Fruit fly (Drosophila melanogaster): ENCODE data around the gene Fst.
A peak's percentile ranks its signal among the peaks of the same experiment; 100 is the strongest.
"Not testable (repeated sequence)": the region's sequence is repeated elsewhere in the genome, so short reads cannot be mapped to it uniquely, and the experiment has no call there.

The Fst gene

dm6 chr3R:9646104-9646707 lies at the start of gene Fst:
Gene Fst, minus strand, starts transcription at chr3R:9646154.
- TF ChIP-seq pad (GFP tag; optimal IDR thresholded peaks at IDR 0.05) (no peak), toe (GFP tag; optimal IDR thresholded peaks at IDR 0.05) (no peak), Crg-1 (GFP tag; optimal IDR thresholded peaks at IDR 0.05) (no peak), kay (GFP tag; ENCODE audit: borderline replicate concordance) (peak; percentile 85), CG11617 (GFP tag; optimal IDR thresholded peaks at IDR 0.05) (no peak), Mnt (GFP tag; optimal IDR thresholded peaks at IDR 0.05) (no peak), cic (GFP tag; optimal IDR thresholded peaks at IDR 0.05) (peak; percentile 4), ovo (GFP tag; optimal IDR thresholded peaks at IDR 0.05) (no peak)

dm6 chr3R:9694999-9695398 lies 49.0 kb upstream of the Fst start:
- TF ChIP-seq CG5204 (GFP tag; optimal IDR thresholded peaks at IDR 0.05) (no peak), pad (GFP tag; optimal IDR thresholded peaks at IDR 0.05) (no peak), toe (GFP tag; optimal IDR thresholded peaks at IDR 0.05) (no peak), cic (GFP tag; optimal IDR thresholded peaks at IDR 0.05) (no peak), Hr96 (GFP tag; optimal IDR thresholded peaks at IDR 0.05) (no peak), cnc (optimal IDR thresholded peaks at IDR 0.05) (no peak), Clk (GFP tag; optimal IDR thresholded peaks at IDR 0.05) (no peak), bab1 (GFP tag; optimal IDR thresholded peaks at IDR 0.05) (no peak), CG11617 (GFP tag; optimal IDR thresholded peaks at IDR 0.05) (no peak), kay (GFP tag; ENCODE audit: borderline replicate concordance) (no peak), ovo (GFP tag; optimal IDR thresholded peaks at IDR 0.05) (no peak), CG1620 (GFP tag; optimal IDR thresholded peaks at IDR 0.05) (no peak), CG7101 (tag; optimal IDR thresholded peaks at IDR 0.05) (no peak), Crg-1 (GFP tag; optimal IDR thresholded peaks at IDR 0.05) (no peak), Mnt (GFP tag; optimal IDR thresholded peaks at IDR 0.05) (no peak), tj (GFP tag; optimal IDR thresholded peaks at IDR 0.05) (no peak), CG14711 (tag; optimal IDR thresholded peaks at IDR 0.05) (no peak), CG7045 (GFP tag; optimal IDR thresholded peaks at IDR 0.05) (no peak), CG12768 (GFP tag; optimal IDR thresholded peaks at IDR 0.05) (no peak)

dm6 chr3R:9692675-9693129 lies 46.7 kb upstream of the Fst start, which contains the start of the genes Unc-115b, p24-2 and CG32939:
Gene Unc-115b, minus strand, starts transcription at chr3R:9692775.
Gene p24-2, minus strand, starts transcription at chr3R:9692794.
Gene CG32939, plus strand, starts transcription at chr3R:9693079.
- TF ChIP-seq CG11617, Mnt, tj (GFP tag; optimal IDR thresholded peaks at IDR 0.05): not testable (repeated sequence)

- TF ChIP-seq CG7045, CG1620, Crg-1 (GFP tag; optimal IDR thresholded peaks at IDR 0.05): not testable (repeated sequence)
Measured at dm6 chr3R:9685376-9685775, 39.4 kb upstream of the Fst start, which contains the start of the genes eca and CG18542. Gene eca, minus strand, starts transcription at chr3R:9685476. Gene CG18542, plus strand, starts transcription at chr3R:9685760.

dm6 chr3R:9684125-9684524 lies 38.2 kb upstream of the Fst start, which contains the start of gene CG9444:
Gene CG9444, minus strand, starts transcription at chr3R:9684264.
- TF ChIP-seq CG1620 (GFP tag; optimal IDR thresholded peaks at IDR 0.05) (no peak), CG33017 (tag; optimal IDR thresholded peaks at IDR 0.05) (no peak), tj (GFP tag; optimal IDR thresholded peaks at IDR 0.05) (no peak), pad (GFP tag; optimal IDR thresholded peaks at IDR 0.05) (no peak), CG11617 (GFP tag; optimal IDR thresholded peaks at IDR 0.05) (no peak), cic (GFP tag; optimal IDR thresholded peaks at IDR 0.05) (no peak), Hr96 (GFP tag; optimal IDR thresholded peaks at IDR 0.05) (no peak)

- no peak for TF ChIP-seq CG11617 (GFP tag; optimal IDR thresholded peaks at IDR 0.05)
- TF ChIP-seq Crg-1 (GFP tag; optimal IDR thresholded peaks at IDR 0.05), result no peak
- TF ChIP-seq Hr96 (GFP tag; optimal IDR thresholded peaks at IDR 0.05), result no peak
- no peak for TF ChIP-seq ovo (GFP tag; optimal IDR thresholded peaks at IDR 0.05)
Measured at dm6 chr3R:9683064-9683682, 37.2 kb upstream of the Fst start.

dm6 chr3R:9679746-9680145 lies 33.8 kb upstream of the Fst start, which contains the start of gene nmdyn-D7:
Gene nmdyn-D7, plus strand, starts transcription at chr3R:9679939.
- TF ChIP-seq ovo (GFP tag; optimal IDR thresholded peaks at IDR 0.05) (no peak), CG14711 (tag; optimal IDR thresholded peaks at IDR 0.05) (peak; percentile 89)

Data from whole organism, adult.